Worm (Caenorhabditis elegans) whole organism, late embryonic: ENCODE results near the gene F59A6.10.

Experiments
- ama-1 ChIP-seq: fragments of 150-350 bp; optimal IDR thresholded peaks from 2 replicates; lab custom pipeline; 2014
- ceh-30 ChIP-seq: fragments of 150-350 bp; optimal IDR thresholded peaks from 2 replicates; lab custom pipeline; 2014; ENCODE audit warnings: missing biosample characterization, missing genetic modification characterization
- che-1 ChIP-seq: sonication (generic microtip); optimal IDR thresholded peaks from 2 replicates; lab custom pipeline; 2016; ENCODE audit warnings: mild to moderate bottlenecking, missing genetic modification characterization, missing compliant biosample characterization
- hlh-15 ChIP-seq: sonication (generic microtip); optimal IDR thresholded peaks from 2 replicates; lab custom pipeline; 2016; ENCODE audit warnings: missing genetic modification characterization, missing compliant biosample characterization
- madf-2 ChIP-seq: sonication (generic microtip); optimal IDR thresholded peaks from 2 replicates; lab custom pipeline; 2017; ENCODE audit warnings: missing genetic modification characterization, missing compliant biosample characterization
- mec-3 ChIP-seq: sonication (generic microtip); optimal IDR thresholded peaks from 2 replicates; lab custom pipeline; 2016; ENCODE audit warnings: borderline replicate concordance, missing genetic modification characterization, missing compliant biosample characterization
- pha-4 ChIP-seq: fragments of 150-350 bp; optimal IDR thresholded peaks from 2 replicates; lab custom pipeline; 2018; ENCODE audit warnings: missing biosample characterization, missing genetic modification reagents, missing genetic modification characterization
- ref-2 ChIP-seq: sonication (generic microtip); optimal IDR thresholded peaks from 2 replicates; lab custom pipeline; 2016; ENCODE audit warnings: missing genetic modification characterization, missing compliant biosample characterization
- sox-4 ChIP-seq: sonication (generic microtip); optimal IDR thresholded peaks from 2 replicates; lab custom pipeline; 2017; ENCODE audit warnings: mild to moderate bottlenecking, missing genetic modification characterization, inconsistent platforms, missing compliant biosample characterization

ce11 chrII:5031612-5032011 is 27.9 kb downstream of the F59A6.10 start, which contains the start of gene wdr-83:
- TF ChIP-seq mec-3 (tag; lab: Kevin White, UChicago) (no peak), ref-2 (tag; lab: Kevin White, UChicago) (no peak), hlh-15 (tag; lab: Kevin White, UChicago) (no peak), madf-2 (tag; lab: Kevin White, UChicago) (no peak), ceh-30 (tag; lab: Kevin White, UChicago) (no peak), ama-1 (lab: Kevin White, UChicago) (no peak), sox-4 (no peak), pha-4 (tag; lab: Kevin White, UChicago) (no peak), che-1 (no peak)
